Worm (Caenorhabditis elegans): ENCODE data around the gene C05B5.11.

- TF ChIP-seq flt-1 (GFP tag; IDR thresholded peaks at IDR 0.05) (no peak), ztf-29 (GFP tag; IDR thresholded peaks at IDR 0.05) (no peak)
These were observed 6.4 kb upstream of the C05B5.11 start, which contains the start of gene pqn-8 for ce11 chrIII:9997890-9998289.
